Fruit fly (Drosophila melanogaster): ENCODE data around the gene Karl.
"Not testable (repeated sequence)": the region's sequence is repeated elsewhere in the genome, so short reads cannot be mapped to it uniquely, and the experiment has no call there.

The Karl gene

dm6 chrX:11787081-11787480, at the start of gene Karl:
Gene Karl (plus strand): TSS chrX:11787381.
- TF ChIP-seq brk (GFP tag; optimal IDR thresholded peaks at IDR 0.05) (no peak), dsf (GFP tag; optimal IDR thresholded peaks at IDR 0.05; ENCODE audit: borderline replicate concordance) (no peak), CG9705 (GFP tag; optimal IDR thresholded peaks at IDR 0.05) (no peak), Jra (GFP tag; optimal IDR thresholded peaks at IDR 0.05) (no peak), pan (optimal IDR thresholded peaks at IDR 0.05) (no peak), tai (GFP tag; optimal IDR thresholded peaks at IDR 0.05) (no peak), Myc (optimal IDR thresholded peaks at IDR 0.05) (no peak), Sp1 (GFP tag; optimal IDR thresholded peaks at IDR 0.05) (no peak)

- TF ChIP-seq Rel (GFP tag; optimal IDR thresholded peaks at IDR 0.05); Rel (tag; optimal IDR thresholded peaks at IDR 0.05); Dif (GFP tag; optimal IDR thresholded peaks at IDR 0.05; ENCODE audit: partially characterized antibody); GATAd (GFP tag; optimal IDR thresholded peaks at IDR 0.05): not testable (repeated sequence)
Observed at dm6 chrX:11753973-11754372, 33.2 kb upstream of the Karl start, which contains the start of gene m. Gene m (plus strand): TSS chrX:11754273.

- no peak for TF ChIP-seq sage (GFP tag; optimal IDR thresholded peaks at IDR 0.05)
- TF ChIP-seq fru (GFP tag; optimal IDR thresholded peaks at IDR 0.05): no peak
- no peak for TF ChIP-seq Abd-B (GFP tag; optimal IDR thresholded peaks at IDR 0.05)
- TF ChIP-seq Dfd (GFP tag; optimal IDR thresholded peaks at IDR 0.05): no peak
- no peak for TF ChIP-seq jim (GFP tag; optimal IDR thresholded peaks at IDR 0.05)
- TF ChIP-seq Jra (GFP tag; optimal IDR thresholded peaks at IDR 0.05): no peak
- TF ChIP-seq HLH106 (tag; optimal IDR thresholded peaks at IDR 0.05): no peak
- no peak for TF ChIP-seq sv (GFP tag; optimal IDR thresholded peaks at IDR 0.05)
- TF ChIP-seq dmrt93B (GFP tag; optimal IDR thresholded peaks at IDR 0.05): no peak
- no peak for TF ChIP-seq pan (optimal IDR thresholded peaks at IDR 0.05)
- TF ChIP-seq Mio (GFP tag; optimal IDR thresholded peaks at IDR 0.05): no peak
- no peak for TF ChIP-seq Hr83 (GFP tag; optimal IDR thresholded peaks at IDR 0.05; ENCODE audit: poor library complexity, severe bottlenecking)
- no peak for TF ChIP-seq OdsH (GFP tag; optimal IDR thresholded peaks at IDR 0.05)
- no peak for TF ChIP-seq CG32264 (GFP tag; optimal IDR thresholded peaks at IDR 0.05)
- TF ChIP-seq brk (GFP tag; optimal IDR thresholded peaks at IDR 0.05): no peak
- TF ChIP-seq CG9705 (GFP tag; optimal IDR thresholded peaks at IDR 0.05): no peak
- TF ChIP-seq psq (GFP tag; optimal IDR thresholded peaks at IDR 0.05): no peak
- TF ChIP-seq rgr (GFP tag; optimal IDR thresholded peaks at IDR 0.05): no peak
- TF ChIP-seq woc (GFP tag; optimal IDR thresholded peaks at IDR 0.05): no peak
Observed at dm6 chrX:11756892-11757291, 30.3 kb upstream of the Karl start.

dm6 chrX:11764540-11765136, 22.5 kb upstream of the Karl start, which contains the start of gene CG9360:
Gene CG9360 (minus strand): TSS chrX:11764590.
- TF ChIP-seq sv (GFP tag; optimal IDR thresholded peaks at IDR 0.05) (no peak), Myc (optimal IDR thresholded peaks at IDR 0.05) (no peak)

- TF ChIP-seq tai (GFP tag; optimal IDR thresholded peaks at IDR 0.05) (no peak), Mio (GFP tag; optimal IDR thresholded peaks at IDR 0.05) (no peak), dsf (GFP tag; optimal IDR thresholded peaks at IDR 0.05; ENCODE audit: borderline replicate concordance) (no peak), GATAd (GFP tag; optimal IDR thresholded peaks at IDR 0.05) (no peak), Hr83 (GFP tag; optimal IDR thresholded peaks at IDR 0.05; ENCODE audit: poor library complexity, severe bottlenecking) (no peak), h (GFP tag; optimal IDR thresholded peaks at IDR 0.05) (no peak), Rel (GFP tag; optimal IDR thresholded peaks at IDR 0.05) (no peak), Rel (tag; optimal IDR thresholded peaks at IDR 0.05) (no peak), sv (GFP tag; optimal IDR thresholded peaks at IDR 0.05) (no peak), Abd-B (GFP tag; optimal IDR thresholded peaks at IDR 0.05) (no peak), Dfd (GFP tag; optimal IDR thresholded peaks at IDR 0.05) (no peak), dl (GFP tag; optimal IDR thresholded peaks at IDR 0.05; ENCODE audit: insufficient read depth in 1 of 2, partially characterized antibody in 2 of 2) (no peak), usp (GFP tag; optimal IDR thresholded peaks at IDR 0.05) (no peak), sage (GFP tag; optimal IDR thresholded peaks at IDR 0.05) (no peak), Dif (GFP tag; optimal IDR thresholded peaks at IDR 0.05; ENCODE audit: partially characterized antibody) (no peak), Myc (optimal IDR thresholded peaks at IDR 0.05) (no peak), Vsx2 (GFP tag; optimal IDR thresholded peaks at IDR 0.05; ENCODE audit: partially characterized antibody) (no peak), ey (GFP tag; optimal IDR thresholded peaks at IDR 0.05) (no peak), CrebA (GFP tag; optimal IDR thresholded peaks at IDR 0.05; ENCODE audit: borderline replicate concordance) (no peak)
Observed at dm6 chrX:11769435-11769834, 17.7 kb upstream of the Karl start.
